Fruit fly (Drosophila melanogaster) whole organism, pupa: ENCODE results near the gene fit.

Experiments
- CG10348 ChIP-seq: fragments of 200-800 bp; sonication (Bioruptor generic); IDR thresholded peaks from 2 replicates; pipeline ENCODE4 v1.3.6; 2022; ENCODE audit warnings: missing biosample characterization, missing genetic modification characterization
- CG12605 ChIP-seq: fragments of 200-800 bp; sonication (Bioruptor generic); IDR thresholded peaks from 2 replicates; pipeline ENCODE4 v1.3.6; 2022; ENCODE audit warnings: missing biosample characterization, missing genetic modification characterization
- CG13204 ChIP-seq: fragments of 200-800 bp; sonication (Bioruptor generic); optimal IDR thresholded peaks from 2 replicates; lab custom pipeline; 2018; ENCODE audit warnings: missing biosample characterization, mild to moderate bottlenecking, missing genetic modification characterization, moderate library complexity
- CG17806 ChIP-seq: fragments of 200-800 bp; sonication (Bioruptor generic); optimal IDR thresholded peaks from 2 replicates; lab custom pipeline; 2018; ENCODE audit warnings: missing biosample characterization, mild to moderate bottlenecking, missing genetic modification characterization, moderate library complexity
- CG4496 ChIP-seq: fragments of 200-800 bp; sonication (Bioruptor generic); IDR thresholded peaks from 3 replicates; pipeline ENCODE4 v1.3.6; 2022; ENCODE audit warnings: missing biosample characterization, missing genetic modification characterization
- CG9948 ChIP-seq: fragments of 200-800 bp; sonication (Bioruptor generic); optimal IDR thresholded peaks from 2 replicates; lab custom pipeline; 2018; ENCODE audit warnings: missing biosample characterization, mild to moderate bottlenecking, missing genetic modification characterization, moderate library complexity
- D1 ChIP-seq: fragments of 200-800 bp; sonication (Bioruptor generic); optimal IDR thresholded peaks from 2 replicates; lab custom pipeline; 2018; ENCODE audit warnings: missing biosample characterization, mild to moderate bottlenecking, missing genetic modification characterization, moderate library complexity
- Ets98B ChIP-seq: fragments of 200-800 bp; sonication (Bioruptor generic); IDR thresholded peaks from 2 replicates; pipeline ENCODE4 v1.3.6; 2022; ENCODE audit warnings: missing biosample characterization, missing genetic modification characterization
- Pif1B ChIP-seq: fragments of 200-800 bp; sonication (Bioruptor generic); optimal IDR thresholded peaks from 3 replicates; lab custom pipeline; 2016; ENCODE audit warnings: missing biosample characterization, missing genetic modification characterization
- gl ChIP-seq: fragments of 200-800 bp; sonication (Bioruptor generic); optimal IDR thresholded peaks from 2 replicates; lab custom pipeline; 2018; ENCODE audit warnings: missing biosample characterization, mild to moderate bottlenecking, missing genetic modification characterization
- rn ChIP-seq: fragments of 200-800 bp; sonication (Bioruptor generic); IDR thresholded peaks from 2 replicates; pipeline ENCODE4 v1.3.6; 2022; ENCODE audit warnings: missing biosample characterization, missing genetic modification characterization

DNA sequence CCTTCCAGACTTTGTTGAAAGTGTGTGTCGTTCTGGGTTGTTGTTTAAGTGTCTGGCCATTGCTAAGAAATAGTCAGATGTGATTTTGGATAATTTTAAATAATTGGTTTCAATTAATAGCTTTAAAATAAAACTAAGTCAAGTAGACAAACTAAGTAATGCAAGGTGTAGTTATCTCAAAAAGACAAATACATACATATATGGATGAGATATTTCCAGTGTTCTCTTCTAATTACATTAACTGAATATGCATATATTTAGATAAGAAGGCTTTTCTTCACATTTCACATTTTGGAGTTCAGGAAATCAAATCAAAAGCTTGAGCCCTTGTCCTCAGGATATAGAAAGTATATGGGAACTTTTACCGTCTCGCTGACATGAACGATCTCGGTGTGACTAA, 6.6 kb downstream of the fit start, which contains the start of gene P5CDh2:
- TF ChIP-seq CG9948 (tag; lab: Kevin White, UChicago) = no peak
- no peak for TF ChIP-seq CG17806 (tag; lab: Kevin White, UChicago)
- TF ChIP-seq CG12605 = no peak
- no peak for TF ChIP-seq gl (tag; lab: Kevin White, UChicago)
- no peak for TF ChIP-seq D1
- no peak for TF ChIP-seq CG10348 (GFP tag; lab: Robert Waterston, UW)
- no peak for TF ChIP-seq rn (GFP tag; lab: Robert Waterston, UW)
- TF ChIP-seq CG13204 (GFP tag; lab: Kevin White, UChicago) = no peak
- no peak for TF ChIP-seq CG4496 (GFP tag; lab: Robert Waterston, UW)
- TF ChIP-seq Pif1B (GFP tag; lab: Kevin White, UChicago) = no peak
- no peak for TF ChIP-seq Ets98B (GFP tag; lab: Robert Waterston, UW)
